Worm (Caenorhabditis elegans): ENCODE results near the gene Y56A3A.7.
A peak's percentile ranks its signal among the peaks of the same experiment; 100 is the strongest.

The Y56A3A.7 gene

ce11 chrIII:11921658-11922098 lies 25.1 kb downstream of the Y56A3A.7 start, which contains the start of gene Y56A3A.22 (continued):
- TF ChIP-seq unc-130 (GFP tag; optimal IDR thresholded peaks at IDR 0.05) = no peak
- TF ChIP-seq ets-4 (GFP tag; optimal IDR thresholded peaks at IDR 0.05) = no peak
- TF ChIP-seq B0035.1 (tag; optimal IDR thresholded peaks at IDR 0.05) = peak; percentile 45
- TF ChIP-seq mel-28 (tag; optimal IDR thresholded peaks at IDR 0.05; ENCODE audit: borderline replicate concordance) = no peak
- TF ChIP-seq egrh-3 (GFP tag; IDR thresholded peaks at IDR 0.05) = no peak
- TF ChIP-seq Y95B8A.8 (GFP tag; IDR thresholded peaks at IDR 0.05) = no peak
- TF ChIP-seq Y67H2A.10 (GFP tag; conservative IDR thresholded peaks at IDR 0.05) = no peak
- TF ChIP-seq T26A5.8 (tag; optimal IDR thresholded peaks at IDR 0.05) = no peak
- TF ChIP-seq nhr-27 (tag; optimal IDR thresholded peaks at IDR 0.05) = peak; percentile 6
- peak; percentile 20 for TF ChIP-seq F10E7.11 (tag; optimal IDR thresholded peaks at IDR 0.05)
- TF ChIP-seq attf-3 (GFP tag; conservative IDR thresholded peaks at IDR 0.05) = no peak
- no peak for TF ChIP-seq nfya-1 (tag; optimal IDR thresholded peaks at IDR 0.05; ENCODE audit: borderline replicate concordance, insufficient read depth)
- TF ChIP-seq tlf-1 (GFP tag; optimal IDR thresholded peaks at IDR 0.05) = peak; percentile 71
- no peak for TF ChIP-seq egl-44 (GFP tag; IDR thresholded peaks at IDR 0.05)
- TF ChIP-seq atf-7 (tag; optimal IDR thresholded peaks at IDR 0.05) = peak; percentile 71
- TF ChIP-seq attf-5 (GFP tag; optimal IDR thresholded peaks at IDR 0.05) = no peak
- peak; percentile 59 for TF ChIP-seq Y53G8AR.9 (GFP tag; conservative IDR thresholded peaks at IDR 0.05)
- no peak for TF ChIP-seq let-526 (GFP tag; IDR thresholded peaks at IDR 0.05)
- TF ChIP-seq egl-18 (GFP tag; IDR thresholded peaks at IDR 0.05) = no peak
- TF ChIP-seq ZK185.1 (tag; optimal IDR thresholded peaks at IDR 0.05; ENCODE audit: poor library complexity, severe bottlenecking) = no peak
- TF ChIP-seq lin-40 (tag; optimal IDR thresholded peaks at IDR 0.05) = peak; percentile 57
- peak; percentile 28 for TF ChIP-seq tbp1 (GFP tag; optimal IDR thresholded peaks at IDR 0.05)
- TF ChIP-seq lsl-1 (GFP tag; optimal IDR thresholded peaks at IDR 0.05) = no peak
- peak; percentile 86 for TF ChIP-seq zim-3 (tag; optimal IDR thresholded peaks at IDR 0.05)
- peak; percentile 24 to 79 for TF ChIP-seq let-607 (tag; optimal IDR thresholded peaks at IDR 0.05)
- TF ChIP-seq K11D2.4 (GFP tag; IDR thresholded peaks at IDR 0.05) = no peak
- TF ChIP-seq madf-6 (GFP tag; IDR thresholded peaks at IDR 0.05) = peak; percentile 50
- peak; percentile 49 for TF ChIP-seq dox-1 (GFP tag; IDR thresholded peaks at IDR 0.05)
- TF ChIP-seq lin-26 (GFP tag; IDR thresholded peaks at IDR 0.05) = peak; percentile 55; the same call in 1 of the 2 replicates

- TF ChIP-seq F52B5.7 (tag; optimal IDR thresholded peaks at IDR 0.05) = no peak
- TF ChIP-seq lsy-27 (tag; optimal IDR thresholded peaks at IDR 0.05; ENCODE audit: borderline replicate concordance, insufficient read depth) = no peak
- TF ChIP-seq rcor-1 (GFP tag; IDR thresholded peaks at IDR 0.05) = no peak
- no peak for TF ChIP-seq hrde-1 (tag; optimal IDR thresholded peaks at IDR 0.05; ENCODE audit: borderline replicate concordance)
- TF ChIP-seq ZK185.1 (tag; optimal IDR thresholded peaks at IDR 0.05; ENCODE audit: poor library complexity, severe bottlenecking) = no peak
- no peak for TF ChIP-seq let-526 (GFP tag; IDR thresholded peaks at IDR 0.05)
- no peak for TF ChIP-seq nfyb-1 (GFP tag; IDR thresholded peaks at IDR 0.05)
- no peak for TF ChIP-seq unc-62 (GFP tag; optimal IDR thresholded peaks at IDR 0.05)
- TF ChIP-seq B0261.1 (tag; optimal IDR thresholded peaks at IDR 0.05) = no peak
- peak; percentile 58 for TF ChIP-seq madf-6 (GFP tag; IDR thresholded peaks at IDR 0.05)
- no peak for TF ChIP-seq him-1 (tag; optimal IDR thresholded peaks at IDR 0.05)
- no peak for TF ChIP-seq T26A5.8 (tag; optimal IDR thresholded peaks at IDR 0.05)
- no peak for TF ChIP-seq dpff-1 (tag; optimal IDR thresholded peaks at IDR 0.05)
- no peak for TF ChIP-seq tlf-1 (GFP tag; optimal IDR thresholded peaks at IDR 0.05)
- TF ChIP-seq F33H1.4 (GFP tag; IDR thresholded peaks at IDR 0.05) = peak; percentile 85
- no peak for TF ChIP-seq T07F8.4 (tag; optimal IDR thresholded peaks at IDR 0.05)
- no peak for TF ChIP-seq chd-7 (tag; optimal IDR thresholded peaks at IDR 0.05)
- TF ChIP-seq dox-1 (GFP tag; IDR thresholded peaks at IDR 0.05) = peak; percentile 48; the same call in 1 of the 2 replicates
- TF ChIP-seq mxl-1 (tag; optimal IDR thresholded peaks at IDR 0.05) = no peak
- TF ChIP-seq B0019.2 (GFP tag; conservative IDR thresholded peaks at IDR 0.05) = no peak
- no peak for TF ChIP-seq die-1 (tag; optimal IDR thresholded peaks at IDR 0.05)
- TF ChIP-seq ztf-26 (tag; optimal IDR thresholded peaks at IDR 0.05) = no peak
- TF ChIP-seq Y56A3A.18 (GFP tag; IDR thresholded peaks at IDR 0.05) = no peak
- no peak for TF ChIP-seq F39B2.1 (GFP tag; IDR thresholded peaks at IDR 0.05)
These were observed 26.5 kb downstream of the Y56A3A.7 start, which contains the start of the genes ccf-1 and trap-4 for ce11 chrIII:11920187-11920785. Gene ccf-1, minus strand, starts transcription at chrIII:11920237. Gene trap-4, plus strand, starts transcription at chrIII:11920735.
